Worm (Caenorhabditis elegans) whole organism, mixed stage, embryonic: ENCODE measurements around the gene F59B10.6.

Experiments
- M03D4.4 ChIP-seq: sonication (generic microtip); optimal IDR thresholded peaks from 2 replicates; lab custom pipeline; 2017; ENCODE audit warnings: mild to moderate bottlenecking, missing genetic modification characterization, missing compliant biosample characterization
- bed-3 ChIP-seq: fragments of 200-800 bp; sonication (Bioruptor generic); optimal IDR thresholded peaks from 3 replicates; lab custom pipeline; 2018; ENCODE audit warnings: mild to moderate bottlenecking, missing genetic modification characterization, moderate library complexity, missing compliant biosample characterization
- blmp-1 ChIP-seq: fragments of 150-350 bp; optimal IDR thresholded peaks from 2 replicates; lab custom pipeline; 2014; ENCODE audit warnings: missing biosample characterization, missing genetic modification characterization
- ceh-39 ChIP-seq: fragments of 150-350 bp; optimal IDR thresholded peaks from 2 replicates; lab custom pipeline; 2014; ENCODE audit warnings: missing biosample characterization, missing genetic modification characterization
- ceh-43 ChIP-seq: fragments of 200-800 bp; sonication (Bioruptor generic); optimal IDR thresholded peaks from 2 replicates; lab custom pipeline; 2018; ENCODE audit warnings: mild to moderate bottlenecking, missing genetic modification characterization, moderate library complexity, missing compliant biosample characterization
- ceh-83 ChIP-seq: fragments of 200-800 bp; sonication (Bioruptor generic); optimal IDR thresholded peaks from 2 replicates; lab custom pipeline; 2018; ENCODE audit warnings: mild to moderate bottlenecking, missing genetic modification characterization, missing compliant biosample characterization
- ces-1 ChIP-seq: fragments of 150-350 bp; optimal IDR thresholded peaks from 2 replicates; lab custom pipeline; 2014; ENCODE audit warnings: missing biosample characterization, missing genetic modification reagents, missing genetic modification characterization
- drap-1 ChIP-seq: fragments of 200-800 bp; sonication (Bioruptor generic); optimal IDR thresholded peaks from 3 replicates; lab custom pipeline; 2018; ENCODE audit warnings: mild to moderate bottlenecking, missing genetic modification characterization, missing compliant biosample characterization
- elt-1 ChIP-seq: sonication (generic microtip); optimal IDR thresholded peaks from 2 replicates; lab custom pipeline; 2017; ENCODE audit warnings: missing genetic modification characterization, mild to moderate bottlenecking, missing compliant biosample characterization, antibody characterized with exemption, moderate library complexity, borderline replicate concordance; ENCODE audit not compliant: insufficient read depth
- elt-3 ChIP-seq: fragments of 150-350 bp; optimal IDR thresholded peaks from 2 replicates; lab custom pipeline; 2014; ENCODE audit warnings: missing biosample characterization, missing genetic modification characterization
- flh-1 ChIP-seq: fragments of 200-800 bp; sonication (Bioruptor generic); optimal IDR thresholded peaks from 2 replicates; lab custom pipeline; 2018; ENCODE audit warnings: mild to moderate bottlenecking, missing genetic modification characterization, moderate library complexity, missing compliant biosample characterization
- ham-2 ChIP-seq: fragments of 200-800 bp; sonication (Bioruptor generic); optimal IDR thresholded peaks from 2 replicates; lab custom pipeline; 2018; ENCODE audit warnings: mild to moderate bottlenecking, missing genetic modification characterization, missing compliant biosample characterization
- lin-13 ChIP-seq: fragments of 150-350 bp; optimal IDR thresholded peaks from 2 replicates; lab custom pipeline; 2014; ENCODE audit warnings: missing biosample characterization, missing genetic modification characterization
- lin-32 ChIP-seq: fragments of 200-800 bp; sonication (Bioruptor generic); optimal IDR thresholded peaks from 2 replicates; lab custom pipeline; 2018; ENCODE audit warnings: mild to moderate bottlenecking, missing genetic modification characterization, missing compliant biosample characterization
- lsy-2 ChIP-seq: fragments of 150-350 bp; optimal IDR thresholded peaks from 2 replicates; lab custom pipeline; 2014; ENCODE audit warnings: missing biosample characterization, missing genetic modification characterization
- mab-5 ChIP-seq: fragments of 150-350 bp; optimal IDR thresholded peaks from 2 replicates; lab custom pipeline; 2014; ENCODE audit warnings: missing biosample characterization, missing genetic modification characterization
- mep-1 ChIP-seq: fragments of 150-350 bp; optimal IDR thresholded peaks from 2 replicates; lab custom pipeline; 2017; ENCODE audit warnings: missing biosample characterization, missing genetic modification reagents, missing genetic modification characterization, inconsistent platforms
- nhr-2 ChIP-seq: fragments of 150-350 bp; optimal IDR thresholded peaks from 2 replicates; lab custom pipeline; 2014; ENCODE audit warnings: missing biosample characterization, missing genetic modification characterization
- nhr-237 ChIP-seq: fragments of 150-350 bp; optimal IDR thresholded peaks from 2 replicates; lab custom pipeline; 2014; ENCODE audit warnings: missing biosample characterization, missing genetic modification characterization
- nhr-76 ChIP-seq: sonication (generic microtip); optimal IDR thresholded peaks from 2 replicates; lab custom pipeline; 2017; ENCODE audit warnings: missing biosample characterization, missing genetic modification characterization
- pha-4 ChIP-seq: fragments of 150-350 bp; optimal IDR thresholded peaks from 2 replicates; lab custom pipeline; 2018; ENCODE audit warnings: missing biosample characterization, missing genetic modification reagents, missing genetic modification characterization
- sem-2 ChIP-seq: fragments of 200-800 bp; sonication (Bioruptor generic); optimal IDR thresholded peaks from 2 replicates; lab custom pipeline; 2018; ENCODE audit warnings: mild to moderate bottlenecking, missing genetic modification characterization, missing compliant biosample characterization
- snpc-4 ChIP-seq: fragments of 150-350 bp; optimal IDR thresholded peaks from 2 replicates; lab custom pipeline; 2014; ENCODE audit warnings: missing biosample characterization, missing genetic modification characterization
- sptf-1 ChIP-seq: sonication (generic microtip); optimal IDR thresholded peaks from 2 replicates; lab custom pipeline; 2017; ENCODE audit warnings: mild to moderate bottlenecking, missing genetic modification characterization, moderate library complexity, missing compliant biosample characterization
- tbx-8 ChIP-seq: fragments of 200-800 bp; sonication (Bioruptor generic); optimal IDR thresholded peaks from 2 replicates; lab custom pipeline; 2018; ENCODE audit warnings: mild to moderate bottlenecking, missing genetic modification characterization, moderate library complexity, missing compliant biosample characterization
- unc-120 ChIP-seq: sonication (generic microtip); optimal IDR thresholded peaks from 2 replicates; lab custom pipeline; 2017; ENCODE audit warnings: missing genetic modification characterization, missing compliant biosample characterization; ENCODE audit not compliant: poor library complexity, severe bottlenecking
- unc-39 ChIP-seq: fragments of 150-350 bp; optimal IDR thresholded peaks from 2 replicates; lab custom pipeline; 2014; ENCODE audit warnings: missing biosample characterization, missing genetic modification characterization
- unc-62 ChIP-seq: fragments of 150-350 bp; optimal IDR thresholded peaks from 2 replicates; lab custom pipeline; 2014; ENCODE audit warnings: missing biosample characterization, missing genetic modification reagents, missing genetic modification characterization
- ztf-11 ChIP-seq: fragments of 150-350 bp; optimal IDR thresholded peaks from 2 replicates; lab custom pipeline; 2014; ENCODE audit warnings: missing biosample characterization, missing genetic modification characterization

Gene F59B10.6

ce11 chrII:10485640-10486039, 38.6 kb downstream of the F59B10.6 start:
- no peak for TF ChIP-seq flh-1 (GFP tag; lab: Kevin White, UChicago)

ce11 chrII:10483860-10484259, 40.4 kb downstream of the F59B10.6 start:
- TF ChIP-seq nhr-2 (no peak), unc-62 (no peak), nhr-237 (tag; lab: Kevin White, UChicago) (no peak), ceh-83 (GFP tag; lab: Kevin White, UChicago) (no peak), pha-4 (no peak), sptf-1 (tag; lab: Kevin White, UChicago) (no peak), ceh-43 (no peak), ztf-11 (tag; lab: Kevin White, UChicago) (no peak), ceh-39 (tag; lab: Kevin White, UChicago) (no peak), bed-3 (GFP tag; lab: Kevin White, UChicago) (no peak), M03D4.4 (no peak)

- no peak for TF ChIP-seq snpc-4 (tag; lab: Kevin White, UChicago)
- TF ChIP-seq, all 35 proteins: peak for 0
These were observed 41.4 kb downstream of the F59B10.6 start for ce11 chrII:10482899-10483298.

ce11 chrII:10481824-10482556, 42.3 kb downstream of the F59B10.6 start, which contains the start of the genes clec-60 and ZK666.11:
clec-60 (minus strand) TSS chrII:10481874.
ZK666.11 (plus strand) TSS chrII:10482522.
- TF ChIP-seq snpc-4 (tag; lab: Kevin White, UChicago) (no peak), flh-1 (GFP tag; lab: Kevin White, UChicago) (no peak), nhr-237 (tag; lab: Kevin White, UChicago) (no peak), mep-1 (no peak), unc-120 (tag; lab: Kevin White, UChicago) (no peak), ceh-39 (tag; lab: Kevin White, UChicago) (no peak), drap-1 (no peak), nhr-76 (no peak), elt-3 (tag; lab: Kevin White, UChicago) (no peak), ham-2 (GFP tag; lab: Kevin White, UChicago) (no peak)

DNA sequence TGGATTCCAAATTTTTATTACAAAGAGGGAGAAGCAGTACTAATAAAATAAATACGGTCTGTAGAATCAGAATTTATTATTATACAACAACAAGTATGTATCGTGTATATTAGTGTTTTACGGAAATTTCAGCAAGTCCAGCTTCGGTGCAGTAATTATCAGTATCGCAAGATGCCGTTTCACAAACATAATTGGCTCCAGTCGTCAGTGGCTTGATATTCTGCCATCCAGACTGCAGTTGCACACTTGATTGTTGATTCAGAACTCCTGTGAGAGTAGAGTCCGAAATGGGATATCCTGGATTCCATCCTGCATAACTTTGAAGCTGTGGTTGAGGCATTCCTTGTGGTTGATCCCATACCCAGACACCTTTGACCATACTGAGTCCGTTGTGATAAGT, 44.2 kb downstream of the F59B10.6 start:
- TF ChIP-seq unc-120 (tag; lab: Kevin White, UChicago): no peak
- TF ChIP-seq unc-39 (tag; lab: Kevin White, UChicago): no peak
- TF ChIP-seq sptf-1 (tag; lab: Kevin White, UChicago): no peak
- no peak for TF ChIP-seq elt-1 (tag; lab: Kevin White, UChicago)
- TF ChIP-seq ham-2 (GFP tag; lab: Kevin White, UChicago): no peak
- no peak for TF ChIP-seq mab-5
- TF ChIP-seq pha-4: no peak
- TF ChIP-seq ceh-39 (tag; lab: Kevin White, UChicago): no peak
- no peak for TF ChIP-seq sem-2 (GFP tag; lab: Kevin White, UChicago)
- TF ChIP-seq flh-1 (GFP tag; lab: Kevin White, UChicago): no peak
- no peak for TF ChIP-seq unc-62
- no peak for TF ChIP-seq lin-32 (GFP tag; lab: Kevin White, UChicago)
- no peak for TF ChIP-seq lsy-2

- no peak for TF ChIP-seq lin-13 (tag; lab: Kevin White, UChicago)
- no peak for TF ChIP-seq tbx-8 (GFP tag; lab: Kevin White, UChicago)
- TF ChIP-seq ztf-11 (tag; lab: Kevin White, UChicago): no peak
- TF ChIP-seq snpc-4 (tag; lab: Kevin White, UChicago): no peak
- no peak for TF ChIP-seq elt-1 (tag; lab: Kevin White, UChicago)
- TF ChIP-seq blmp-1: no peak
- no peak for TF ChIP-seq unc-120 (tag; lab: Kevin White, UChicago)
- no peak for TF ChIP-seq lin-32 (GFP tag; lab: Kevin White, UChicago)
- TF ChIP-seq ces-1 (GFP tag; lab: Kevin White, UChicago): no peak
- TF ChIP-seq M03D4.4: no peak
- TF ChIP-seq sem-2 (GFP tag; lab: Kevin White, UChicago): no peak
- TF ChIP-seq nhr-76: no peak
- TF ChIP-seq, all 35 proteins: peak for 0
These were observed 44.9 kb downstream of the F59B10.6 start, which contains the start of gene clec-59 for ce11 chrII:10479348-10479747. clec-59 (minus strand) TSS chrII:10479448.
